Fruit fly (Drosophila melanogaster) whole organism, embryonic: Measurements from ENCODE around the gene CG31867.

Experiments
- ATbp ChIP-seq: fragments of 200-800 bp; sonication (Bioruptor generic); optimal IDR thresholded peaks from 2 replicates; lab custom pipeline; 2017; ENCODE audit warnings: missing biosample characterization, mild to moderate bottlenecking, missing genetic modification characterization, missing genetic modification reagents
- Antp ChIP-seq: fragments of 200-800 bp; sonication (Bioruptor generic); optimal IDR thresholded peaks from 3 replicates; lab custom pipeline; 2016; ENCODE audit warnings: missing biosample characterization, missing genetic modification characterization
- Bteb2 ChIP-seq: fragments of 200-800 bp; sonication (Bioruptor generic); optimal IDR thresholded peaks from 2 replicates; lab custom pipeline; 2016; ENCODE audit warnings: missing biosample characterization, missing genetic modification characterization
- CG10543 ChIP-seq: fragments of 200-800 bp; sonication (Bioruptor generic); optimal IDR thresholded peaks from 3 replicates; lab custom pipeline; 2017; ENCODE audit warnings: missing biosample characterization, mild to moderate bottlenecking, missing genetic modification characterization, moderate library complexity
- CG10654 ChIP-seq: fragments of 200-800 bp; sonication (Bioruptor generic); optimal IDR thresholded peaks from 2 replicates; lab custom pipeline; 2016; ENCODE audit warnings: missing biosample characterization, missing genetic modification characterization
- CG10959 ChIP-seq: fragments of 200-800 bp; sonication (Bioruptor generic); IDR thresholded peaks from 2 replicates; pipeline ENCODE4 v1.3.6; 2022; ENCODE audit warnings: missing biosample characterization, missing genetic modification characterization
- CG11398 ChIP-seq: fragments of 200-800 bp; sonication (Bioruptor generic); optimal IDR thresholded peaks from 2 replicates; lab custom pipeline; 2016; ENCODE audit warnings: missing biosample characterization, missing genetic modification characterization
- CG12942 ChIP-seq: fragments of 200-800 bp; sonication (Bioruptor generic); optimal IDR thresholded peaks from 3 replicates; lab custom pipeline; 2016; ENCODE audit warnings: missing biosample characterization, missing genetic modification characterization
- CG17328 ChIP-seq: fragments of 200-800 bp; sonication (Bioruptor generic); IDR thresholded peaks from 2 replicates; pipeline ENCODE4 v1.3.6; 2022; ENCODE audit warnings: missing biosample characterization, missing genetic modification characterization
- CG17359 ChIP-seq: fragments of 200-800 bp; sonication (Bioruptor generic); optimal IDR thresholded peaks from 3 replicates; lab custom pipeline; 2018; ENCODE audit warnings: missing biosample characterization, mild to moderate bottlenecking, missing genetic modification characterization, moderate library complexity
- CG18011 ChIP-seq: fragments of 200-800 bp; sonication (Bioruptor generic); optimal IDR thresholded peaks from 2 replicates; lab custom pipeline; 2017; ENCODE audit warnings: missing biosample characterization, missing genetic modification characterization, mild to moderate bottlenecking, moderate library complexity, missing genotype
- CG1832 ChIP-seq: fragments of 200-800 bp; sonication (Bioruptor generic); optimal IDR thresholded peaks from 2 replicates; lab custom pipeline; 2017; ENCODE audit warnings: missing biosample characterization, mild to moderate bottlenecking, missing genetic modification characterization, inconsistent platforms
- CG2129 ChIP-seq: fragments of 200-800 bp; sonication (Bioruptor generic); IDR thresholded peaks from 2 replicates; pipeline ENCODE4 v1.3.6; 2022; ENCODE audit warnings: missing biosample characterization, missing genetic modification characterization; ENCODE audit not compliant: partially characterized antibody
- CG30431 ChIP-seq: fragments of 200-800 bp; sonication (Bioruptor generic); optimal IDR thresholded peaks from 2 replicates; lab custom pipeline; 2017; ENCODE audit warnings: missing biosample characterization, missing genetic modification characterization
- CG31365 ChIP-seq: fragments of 200-800 bp; sonication (Bioruptor generic); optimal IDR thresholded peaks from 2 replicates; lab custom pipeline; 2018; ENCODE audit warnings: missing biosample characterization, mild to moderate bottlenecking, missing genetic modification characterization
- CG34376 ChIP-seq: fragments of 200-800 bp; sonication (Bioruptor generic); optimal IDR thresholded peaks from 2 replicates; lab custom pipeline; 2018; ENCODE audit warnings: missing biosample characterization, mild to moderate bottlenecking, missing genetic modification characterization
- CG4404 ChIP-seq: fragments of 200-800 bp; sonication (Bioruptor generic); IDR thresholded peaks from 2 replicates; pipeline ENCODE4 v1.3.6; 2022; ENCODE audit warnings: missing biosample characterization, missing genetic modification characterization
- CG6175 ChIP-seq: fragments of 200-800 bp; sonication (Bioruptor generic); IDR thresholded peaks from 3 replicates; pipeline ENCODE4 v1.3.6; 2022; ENCODE audit warnings: missing biosample characterization, missing genetic modification characterization
- CG7928 ChIP-seq: fragments of 200-800 bp; sonication (Bioruptor generic); optimal IDR thresholded peaks from 2 replicates; lab custom pipeline; 2017; ENCODE audit warnings: missing biosample characterization, mild to moderate bottlenecking, missing genetic modification characterization
- CG8089 ChIP-seq: fragments of 200-800 bp; sonication (Bioruptor generic); optimal IDR thresholded peaks from 3 replicates; lab custom pipeline; 2016; ENCODE audit warnings: missing biosample characterization, missing genetic modification characterization
- CG8359 ChIP-seq: fragments of 200-800 bp; sonication (Bioruptor generic); optimal IDR thresholded peaks from 2 replicates; lab custom pipeline; 2017; ENCODE audit warnings: missing biosample characterization, mild to moderate bottlenecking, missing genetic modification characterization, borderline replicate concordance
- CG9437 ChIP-seq: fragments of 200-800 bp; sonication (Bioruptor generic); optimal IDR thresholded peaks from 2 replicates; lab custom pipeline; 2018; ENCODE audit warnings: missing biosample characterization, mild to moderate bottlenecking, missing genetic modification characterization
- CG9797 ChIP-seq: fragments of 200-800 bp; sonication (Bioruptor generic); optimal IDR thresholded peaks from 3 replicates; lab custom pipeline; 2018; ENCODE audit warnings: missing biosample characterization, mild to moderate bottlenecking, missing genetic modification characterization
- Dfd ChIP-seq, 2 experiments: fragments of >200 bp; optimal IDR thresholded peaks; 2 replicates each; lab custom pipeline; 2017; ENCODE audit warnings: missing biosample characterization in 2 of 2, missing genetic modification characterization in 2 of 2
- Dref ChIP-seq: fragments of 200-800 bp; sonication (Bioruptor generic); IDR thresholded peaks from 2 replicates; pipeline ENCODE4 v1.3.6; 2022; ENCODE audit warnings: missing biosample characterization, missing genetic modification characterization
- Drgx ChIP-seq: fragments of 200-800 bp; sonication (Bioruptor generic); IDR thresholded peaks from 2 replicates; pipeline ENCODE4 v1.3.6; 2022; ENCODE audit warnings: missing biosample characterization, missing genetic modification characterization
- Eip74EF ChIP-seq, 2 experiments: fragments of 200-800 bp in 1 of 2; fragments of >200 bp in 1 of 2; sonication (Bioruptor generic) in 1 of 2; optimal IDR thresholded peaks; 2 replicates each; lab custom pipeline; 2017 to 2019; ENCODE audit warnings: missing biosample characterization in 2 of 2, missing genetic modification characterization in 2 of 2, mild to moderate bottlenecking in 1 of 2, moderate library complexity in 1 of 2
- Ets65A ChIP-seq: fragments of 200-800 bp; sonication (Bioruptor generic); peaks from one replicate; lab custom pipeline; 2016; ENCODE audit warnings: missing biosample characterization, missing genetic modification characterization
- Ets97D ChIP-seq: fragments of 200-800 bp; sonication (Bioruptor generic); optimal IDR thresholded peaks from 3 replicates; lab custom pipeline; 2016; ENCODE audit warnings: missing biosample characterization, missing genetic modification characterization
- HHEX ChIP-seq: fragments of 200-800 bp; sonication (Bioruptor generic); optimal IDR thresholded peaks from 3 replicates; lab custom pipeline; 2017; ENCODE audit warnings: missing biosample characterization, mild to moderate bottlenecking, missing genetic modification characterization, missing genetic modification reagents
- HLH4C ChIP-seq: fragments of 200-800 bp; sonication (Bioruptor generic); IDR thresholded peaks from 3 replicates; pipeline ENCODE4 v1.3.6; 2022; ENCODE audit warnings: missing biosample characterization, missing genetic modification characterization; ENCODE audit not compliant: partially characterized antibody
- Hr39 ChIP-seq: fragments of >200 bp; optimal IDR thresholded peaks from 2 replicates; lab custom pipeline; 2017
- Rx ChIP-seq: fragments of 200-800 bp; sonication (Bioruptor generic); IDR thresholded peaks from 2 replicates; pipeline ENCODE4 v1.3.6; 2022; ENCODE audit warnings: missing biosample characterization, missing genetic modification characterization
- Spps ChIP-seq: fragments of 200-800 bp; sonication (Bioruptor generic); optimal IDR thresholded peaks from 2 replicates; lab custom pipeline; 2018; ENCODE audit warnings: missing biosample characterization, mild to moderate bottlenecking, missing genetic modification characterization
- al ChIP-seq: fragments of 200-800 bp; sonication (Bioruptor generic); IDR thresholded peaks from 2 replicates; pipeline ENCODE4 v1.3.6; 2022; ENCODE audit warnings: missing biosample characterization, missing genetic modification characterization
- cas ChIP-seq: fragments of 200-800 bp; sonication (Bioruptor generic); IDR thresholded peaks from 2 replicates; pipeline ENCODE4 v1.3.6; 2022; ENCODE audit warnings: missing biosample characterization, missing genetic modification characterization
- dpn ChIP-seq, 2 experiments: fragments of 200-800 bp; sonication (Bioruptor generic); optimal IDR thresholded peaks; 3 replicates each; lab custom pipeline; 2016; ENCODE audit warnings: missing biosample characterization in 2 of 2, missing genetic modification characterization in 2 of 2
- ems ChIP-seq: fragments of 200-800 bp; sonication (Bioruptor generic); optimal IDR thresholded peaks from 3 replicates; lab custom pipeline; 2016; ENCODE audit warnings: missing biosample characterization, missing genetic modification characterization
- gsb-n ChIP-seq: fragments of 200-800 bp; sonication (Bioruptor generic); optimal IDR thresholded peaks from 3 replicates; lab custom pipeline; 2018; ENCODE audit warnings: missing biosample characterization, mild to moderate bottlenecking, missing genetic modification characterization
- h ChIP-seq: fragments of >200 bp; optimal IDR thresholded peaks from 2 replicates; lab custom pipeline; 2017
- ham ChIP-seq: fragments of 200-800 bp; sonication (Bioruptor generic); IDR thresholded peaks from 2 replicates; pipeline ENCODE4 v1.3.6; 2022; ENCODE audit warnings: missing biosample characterization, missing genetic modification characterization
- mirr ChIP-seq: fragments of 200-800 bp; sonication (Bioruptor generic); optimal IDR thresholded peaks from 3 replicates; lab custom pipeline; 2018; ENCODE audit warnings: missing biosample characterization, mild to moderate bottlenecking, missing genetic modification characterization
- p53 ChIP-seq: fragments of 200-800 bp; sonication (Bioruptor generic); optimal IDR thresholded peaks from 2 replicates; lab custom pipeline; 2016; ENCODE audit warnings: missing biosample characterization, missing genetic modification characterization
- phol ChIP-seq: fragments of 200-800 bp; sonication (Bioruptor generic); optimal IDR thresholded peaks from 3 replicates; lab custom pipeline; 2018; ENCODE audit warnings: missing biosample characterization, mild to moderate bottlenecking, missing genetic modification characterization, moderate library complexity
- ro ChIP-seq: fragments of 200-800 bp; sonication (Bioruptor generic); IDR thresholded peaks from 2 replicates; pipeline ENCODE4 v1.3.6; 2022; ENCODE audit warnings: missing biosample characterization, missing genetic modification characterization
- run ChIP-seq: fragments of 200-800 bp; sonication (Bioruptor generic); optimal IDR thresholded peaks from 3 replicates; lab custom pipeline; 2018; ENCODE audit warnings: missing biosample characterization, mild to moderate bottlenecking, missing genetic modification characterization
- sens-2 ChIP-seq: fragments of 200-800 bp; sonication (Bioruptor generic); IDR thresholded peaks from 2 replicates; pipeline ENCODE4 v1.3.6; 2022; ENCODE audit warnings: missing biosample characterization, missing genetic modification characterization
- seq ChIP-seq: fragments of 200-800 bp; sonication (Bioruptor generic); IDR thresholded peaks from 2 replicates; pipeline ENCODE4 v1.3.6; 2022; ENCODE audit warnings: missing biosample characterization, missing genetic modification characterization
- tup ChIP-seq: fragments of 200-800 bp; sonication (Bioruptor generic); optimal IDR thresholded peaks from 2 replicates; lab custom pipeline; 2016; ENCODE audit warnings: missing biosample characterization, mild to moderate bottlenecking, missing genetic modification characterization, moderate library complexity
- vfl ChIP-seq: fragments of 200-800 bp; sonication (Bioruptor generic); optimal IDR thresholded peaks from 2 replicates; lab custom pipeline; 2016; ENCODE audit warnings: missing biosample characterization, missing genetic modification characterization
- vvl ChIP-seq: fragments of 200-800 bp; sonication (Bioruptor generic); IDR thresholded peaks from 2 replicates; pipeline ENCODE4 v1.3.6; 2022; ENCODE audit warnings: missing biosample characterization, missing genetic modification characterization
- zf30C ChIP-seq: fragments of 200-800 bp; sonication (Bioruptor generic); optimal IDR thresholded peaks from 3 replicates; lab custom pipeline; 2018; ENCODE audit warnings: missing biosample characterization, mild to moderate bottlenecking, missing genetic modification characterization

The CG31867 gene

DNA sequence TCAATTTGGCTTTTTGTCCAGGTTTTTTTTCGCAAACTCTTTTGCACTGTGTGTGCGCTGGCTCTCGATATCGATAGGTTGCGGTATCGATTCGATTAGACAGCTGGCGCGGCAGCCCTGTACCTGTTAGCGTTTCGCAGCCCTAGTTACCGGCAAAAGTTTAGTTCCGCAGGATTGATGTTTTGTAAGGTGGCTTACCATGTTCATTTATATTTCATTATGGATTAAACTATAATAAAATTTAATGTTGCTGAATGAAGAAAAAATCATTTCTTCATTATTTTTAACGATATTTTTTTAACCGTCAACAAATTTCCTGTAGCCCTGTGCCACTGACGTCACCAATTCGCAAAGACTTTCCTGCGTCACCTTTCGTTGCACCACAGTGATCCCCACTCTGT, 38.7 kb downstream of the CG31867 start, which contains the start of gene Reps (continued):
- peak; percentile 99 for TF ChIP-seq dpn (GFP tag; optimal IDR thresholded peaks at IDR 0.05; lab: Kevin White, UChicago)
- peak; percentile 72 for TF ChIP-seq CG9797 (GFP tag; lab: Kevin White, UChicago)
- TF ChIP-seq ATbp (GFP tag; lab: Kevin White, UChicago), result peak; percentile 96
- peak; percentile 97 for TF ChIP-seq tup (GFP tag; lab: Kevin White, UChicago)
- TF ChIP-seq CG11398 (GFP tag; lab: Kevin White, UChicago), result peak; percentile 93
- peak; percentile 99 for TF ChIP-seq CG12942
- TF ChIP-seq CG30431, result peak; percentile 99
- TF ChIP-seq CG8359 (GFP tag; lab: Kevin White, UChicago), result peak; percentile 94
- peak; percentile 98 for TF ChIP-seq CG17359
- TF ChIP-seq h, result no peak
- peak; percentile 99 for TF ChIP-seq CG10654
- TF ChIP-seq Rx (GFP tag; lab: Robert Waterston, UW), result peak; percentile 98
- TF ChIP-seq zf30C (GFP tag; lab: Kevin White, UChicago), result no peak
- TF ChIP-seq HLH4C (GFP tag; lab: Robert Waterston, UW), result peak; percentile 74
- peak; percentile 100 for TF ChIP-seq CG7928 (GFP tag; lab: Kevin White, UChicago)
- peak; percentile 92 for TF ChIP-seq CG9437 (GFP tag; lab: Kevin White, UChicago)
- TF ChIP-seq vvl, result peak; percentile 99
- peak; percentile 97 for TF ChIP-seq CG8089 (GFP tag; lab: Kevin White, UChicago)
- TF ChIP-seq mirr, result peak; percentile 94
- TF ChIP-seq Antp (GFP tag; lab: Kevin White, UChicago), result peak; percentile 96
- peak; percentile 98 for TF ChIP-seq al (GFP tag; lab: Robert Waterston, UW)
- TF ChIP-seq Ets97D (GFP tag; lab: Kevin White, UChicago), result peak; percentile 95
- peak; percentile 98 for TF ChIP-seq Spps (tag; lab: Kevin White, UChicago)
- peak; percentile 98 for TF ChIP-seq ems
- no peak for TF ChIP-seq Dfd (GFP tag; optimal IDR thresholded peaks at IDR 0.05; lab: Kevin White, UChicago)
- TF ChIP-seq CG17328 (GFP tag; lab: Robert Waterston, UW), result peak; percentile 99
- peak; percentile 98 for TF ChIP-seq HHEX (GFP tag; lab: Kevin White, UChicago)
- peak; percentile 98 for TF ChIP-seq cas (GFP tag; lab: Robert Waterston, UW)
- TF ChIP-seq CG10543, result peak; percentile 96
- no peak for TF ChIP-seq Hr39 (lab: Kevin White, UChicago)
- TF ChIP-seq CG10959 (GFP tag; lab: Robert Waterston, UW), result peak; percentile 99
- TF ChIP-seq CG2129 (GFP tag; lab: Robert Waterston, UW), result no peak
- peak; percentile 99 for TF ChIP-seq phol (tag; lab: Kevin White, UChicago)
- peak; percentile 97 for TF ChIP-seq CG6175 (GFP tag; lab: Robert Waterston, UW)
- peak; percentile 93 for TF ChIP-seq run
- peak; percentile 90 for TF ChIP-seq Dref (GFP tag; lab: Robert Waterston, UW)
- no peak for TF ChIP-seq CG1832
- TF ChIP-seq vfl, result peak; percentile 97
- peak; percentile 99 for TF ChIP-seq ro
- peak; percentile 98 for TF ChIP-seq CG34376
- peak; percentile 100 for TF ChIP-seq CG4404 (GFP tag; lab: Robert Waterston, UW)
- TF ChIP-seq Bteb2, result peak; percentile 97
- TF ChIP-seq CG31365 (tag; lab: Kevin White, UChicago), result peak; percentile 89
- TF ChIP-seq Drgx (GFP tag; lab: Robert Waterston, UW), result peak; percentile 98
- TF ChIP-seq ham, result peak; percentile 95
- TF ChIP-seq CG18011 (GFP tag; lab: Kevin White, UChicago), result peak; percentile 90
- TF ChIP-seq Ets65A (GFP tag; lab: Kevin White, UChicago), result peak; percentile 100
- TF ChIP-seq seq (GFP tag; lab: Robert Waterston, UW), result peak; percentile 98
- peak; percentile 98 for TF ChIP-seq gsb-n
- TF ChIP-seq p53 (GFP tag; lab: Kevin White, UChicago), result peak; percentile 90
- TF ChIP-seq Eip74EF (GFP tag; optimal IDR thresholded peaks at IDR 0.05; lab: Kevin White, UChicago), result peak in 1 of 2 experiments; percentile 95
- peak; percentile 98 for TF ChIP-seq sens-2 (GFP tag; lab: Robert Waterston, UW)
